Worm (Caenorhabditis elegans): ENCODE data around the gene dmsr-5.

- TF ChIP-seq nfya-1 (tag; optimal IDR thresholded peaks at IDR 0.05; ENCODE audit: borderline replicate concordance, insufficient read depth) = no peak
- no peak for TF ChIP-seq ztf-25 (GFP tag; IDR thresholded peaks at IDR 0.05)
- no peak for TF ChIP-seq madf-10 (tag; optimal IDR thresholded peaks at IDR 0.05)
- no peak for TF ChIP-seq snpc-4 (GFP tag; optimal IDR thresholded peaks at IDR 0.05)
- no peak for TF ChIP-seq snpc-4 (tag; optimal IDR thresholded peaks at IDR 0.05)
- no peak for TF ChIP-seq snpc-3.4 (tag; optimal IDR thresholded peaks at IDR 0.05)
- TF ChIP-seq T26A5.8 (tag; optimal IDR thresholded peaks at IDR 0.05) = no peak
- TF ChIP-seq hsf-1 (GFP tag; IDR thresholded peaks at IDR 0.05) = no peak
- TF ChIP-seq F33H1.4 (GFP tag; IDR thresholded peaks at IDR 0.05) = no peak
These were observed 37.8 kb downstream of the dmsr-5 start for ce11 chrIII:10957236-10957635.

Data from whole organism, young adult.